Worm (Caenorhabditis elegans): ENCODE results near the gene unc-42.

DNA sequence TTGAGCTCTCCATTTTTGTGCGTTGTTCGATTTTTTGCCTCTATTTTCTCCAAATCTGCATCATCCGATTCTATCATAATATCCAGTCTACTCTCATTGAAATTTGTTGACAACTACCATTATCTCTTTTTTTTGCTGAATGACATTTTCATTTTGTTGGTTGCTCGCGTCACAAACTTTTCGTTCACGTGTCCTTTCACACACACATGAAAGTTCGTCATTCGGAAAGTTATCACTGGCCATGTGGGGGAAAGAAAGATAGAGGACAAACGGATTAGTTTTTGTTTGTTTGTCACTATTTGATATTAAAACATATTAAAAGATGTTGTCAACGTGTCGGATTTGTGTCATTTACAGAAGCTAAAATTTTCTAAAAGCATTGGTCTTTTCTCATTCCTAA, 25.8 kb upstream of the unc-42 start:
- no peak for TF ChIP-seq pqm-1 (tag; optimal IDR thresholded peaks at IDR 0.05)
- TF ChIP-seq unc-86 (tag; optimal IDR thresholded peaks at IDR 0.05), result no peak
- no peak for TF ChIP-seq ztf-16 (tag; optimal IDR thresholded peaks at IDR 0.05)
- no peak for TF ChIP-seq elt-4 (tag; optimal IDR thresholded peaks at IDR 0.05)
- no peak for TF ChIP-seq ama-1 (optimal IDR thresholded peaks at IDR 0.05)
- TF ChIP-seq ets-4 (tag; optimal IDR thresholded peaks at IDR 0.05), result no peak
- no peak for TF ChIP-seq npax-4 (tag; optimal IDR thresholded peaks at IDR 0.05)
- TF ChIP-seq ceh-9 (tag; optimal IDR thresholded peaks at IDR 0.05), result no peak
- no peak for TF ChIP-seq unc-55 (GFP tag; optimal IDR thresholded peaks at IDR 0.05)
- no peak for TF ChIP-seq ceh-18 (tag; optimal IDR thresholded peaks at IDR 0.05)
- TF ChIP-seq unc-3 (GFP tag; conservative IDR thresholded peaks at IDR 0.05), result no peak
- TF ChIP-seq unc-3 (tag; optimal IDR thresholded peaks at IDR 0.05), result no peak
- TF ChIP-seq madf-2 (tag; optimal IDR thresholded peaks at IDR 0.05), result no peak
